Fruit fly (Drosophila melanogaster): ENCODE results near the gene twy.

The twy gene

dm6 chr3L:11772608-11773017, 20.5 kb downstream of the twy start (continued):
- TF ChIP-seq disco-r (GFP tag; optimal IDR thresholded peaks at IDR 0.05) (no peak), Max (GFP tag; optimal IDR thresholded peaks at IDR 0.05) (no peak), CG7963 (GFP tag; IDR thresholded peaks at IDR 0.05; ENCODE audit: partially characterized antibody) (no peak), Stat92E (GFP tag; optimal IDR thresholded peaks at IDR 0.05) (no peak), CG13424 (tag; optimal IDR thresholded peaks at IDR 0.05) (no peak), CG5180 (GFP tag; optimal IDR thresholded peaks at IDR 0.05) (no peak), CG9876 (GFP tag; optimal IDR thresholded peaks at IDR 0.05) (no peak), CG12236 (GFP tag; optimal IDR thresholded peaks at IDR 0.05) (no peak), CG14710 (tag; optimal IDR thresholded peaks at IDR 0.05) (no peak), sob (GFP tag; IDR thresholded peaks at IDR 0.05) (no peak), ham (GFP tag; IDR thresholded peaks at IDR 0.05) (no peak), CG1233 (GFP tag; optimal IDR thresholded peaks at IDR 0.05) (no peak), CG12744 (GFP tag; optimal IDR thresholded peaks at IDR 0.05) (no peak), sens-2 (GFP tag; IDR thresholded peaks at IDR 0.05) (no peak), onecut (GFP tag; IDR thresholded peaks at IDR 0.05) (no peak), sens (GFP tag) (no peak), nerfin-1 (tag; optimal IDR thresholded peaks at IDR 0.05) (no peak), lbe (GFP tag; optimal IDR thresholded peaks at IDR 0.05) (no peak), Hsf (GFP tag; optimal IDR thresholded peaks at IDR 0.05) (no peak), gce (GFP tag; IDR thresholded peaks at IDR 0.05) (no peak), CG8765 (GFP tag; IDR thresholded peaks at IDR 0.05) (no peak), luna (GFP tag; optimal IDR thresholded peaks at IDR 0.05) (no peak), dmrt11E (tag; optimal IDR thresholded peaks at IDR 0.05) (no peak), Vsx1 (GFP tag; optimal IDR thresholded peaks at IDR 0.05) (no peak), Hey (tag; optimal IDR thresholded peaks at IDR 0.05) (peak; percentile 69), corto (GFP tag; optimal IDR thresholded peaks at IDR 0.05) (no peak), Fer2 (tag; optimal IDR thresholded peaks at IDR 0.05) (no peak), CG3847 (GFP tag; IDR thresholded peaks at IDR 0.05) (no peak), dmrt99B (tag; optimal IDR thresholded peaks at IDR 0.05) (no peak), pan (optimal IDR thresholded peaks at IDR 0.05) (no peak), pan (GFP tag; optimal IDR thresholded peaks at IDR 0.05 in 1 of 2, IDR thresholded peaks at IDR 0.05 in 1 of 2) (no peak), Six4 (GFP tag; optimal IDR thresholded peaks at IDR 0.05) (no peak), CG11696 (GFP tag; IDR thresholded peaks at IDR 0.05) (no peak), hth (optimal IDR thresholded peaks at IDR 0.05) (no peak), CG13287 (GFP tag; IDR thresholded peaks at IDR 0.05; ENCODE audit: partially characterized antibody) (peak; percentile 16; the same call in 1 of the 2 replicates), CG15601 (tag; optimal IDR thresholded peaks at IDR 0.05) (no peak), CG14441 (GFP tag; IDR thresholded peaks at IDR 0.05) (peak; percentile 12; the same call in 1 of the 2 replicates), crc (GFP tag; optimal IDR thresholded peaks at IDR 0.05) (no peak), ssp (GFP tag; IDR thresholded peaks at IDR 0.05) (no peak), Nf-YB (GFP tag; optimal IDR thresholded peaks at IDR 0.05) (peak; percentile 65), CG8944 (GFP tag; optimal IDR thresholded peaks at IDR 0.05) (no peak), dan (GFP tag; IDR thresholded peaks at IDR 0.05) (no peak), Bteb2 (GFP tag; optimal IDR thresholded peaks at IDR 0.05) (no peak), tio (GFP tag; optimal IDR thresholded peaks at IDR 0.05) (no peak), CG2129 (GFP tag; IDR thresholded peaks at IDR 0.05; ENCODE audit: partially characterized antibody) (no peak), CG11247 (GFP tag; IDR thresholded peaks at IDR 0.05) (no peak), Ada2b (GFP tag; IDR thresholded peaks at IDR 0.05) (no peak), seq (GFP tag; IDR thresholded peaks at IDR 0.05) (no peak), knrl (GFP tag; IDR thresholded peaks at IDR 0.05; ENCODE audit: partially characterized antibody) (no peak), Neu2 (GFP tag; optimal IDR thresholded peaks at IDR 0.05; ENCODE audit: borderline replicate concordance) (no peak), CG6272 (GFP tag; IDR thresholded peaks at IDR 0.05) (no peak), her (GFP tag; optimal IDR thresholded peaks at IDR 0.05) (no peak)
